Worm (Caenorhabditis elegans) whole organism, L2 larva: ENCODE measurements around the gene Y41E3.7.

Experiments
- C34F6.9 ChIP-seq: fragments of 150-350 bp; optimal IDR thresholded peaks from 2 replicates; lab custom pipeline; 2014; ENCODE audit warnings: missing biosample characterization, missing genetic modification characterization
- F13H6.1 ChIP-seq: sonication (generic microtip); optimal IDR thresholded peaks from 2 replicates; lab custom pipeline; 2016; ENCODE audit warnings: missing genetic modification characterization, missing compliant biosample characterization
- R02D3.7 ChIP-seq: fragments of 150-350 bp; optimal IDR thresholded peaks from 2 replicates; lab custom pipeline; 2014; ENCODE audit warnings: missing biosample characterization, missing genetic modification characterization
- Y55F3AM.14 ChIP-seq: fragments of 200-800 bp; sonication (Bioruptor generic); optimal IDR thresholded peaks from 2 replicates; lab custom pipeline; 2018; ENCODE audit warnings: mild to moderate bottlenecking, missing genetic modification characterization, missing compliant biosample characterization
- ZK546.5 ChIP-seq: sonication (generic microtip); optimal IDR thresholded peaks from 2 replicates; lab custom pipeline; 2017; ENCODE audit warnings: missing biosample characterization, missing genetic modification characterization
- alr-1 ChIP-seq: fragments of 150-350 bp; optimal IDR thresholded peaks from 2 replicates; lab custom pipeline; 2014; ENCODE audit warnings: missing biosample characterization, missing genetic modification characterization
- aly-2 ChIP-seq: fragments of 150-350 bp; optimal IDR thresholded peaks from 2 replicates; lab custom pipeline; 2014; ENCODE audit warnings: missing biosample characterization, missing genetic modification characterization
- ama-1 ChIP-seq: fragments of 150-350 bp; optimal IDR thresholded peaks from 2 replicates; lab custom pipeline; 2018; ENCODE audit warnings: inconsistent platforms
- blmp-1 ChIP-seq: sonication (generic microtip); optimal IDR thresholded peaks from 2 replicates; lab custom pipeline; 2017; ENCODE audit warnings: missing genetic modification characterization, mild to moderate bottlenecking, missing compliant biosample characterization, antibody characterized with exemption, moderate library complexity; ENCODE audit not compliant: insufficient read depth
- ceh-16 ChIP-seq: fragments of 150-350 bp; optimal IDR thresholded peaks from 2 replicates; lab custom pipeline; 2014; ENCODE audit warnings: missing biosample characterization, missing genetic modification characterization
- ceh-82 ChIP-seq: fragments of 150-350 bp; optimal IDR thresholded peaks from 2 replicates; lab custom pipeline; 2014; ENCODE audit warnings: missing biosample characterization, missing genetic modification characterization
- crh-2 ChIP-seq: sonication (generic microtip); optimal IDR thresholded peaks from 2 replicates; lab custom pipeline; 2017; ENCODE audit warnings: missing biosample characterization, missing genetic modification characterization
- dmd-4 ChIP-seq: sonication (generic microtip); optimal IDR thresholded peaks from 2 replicates; lab custom pipeline; 2017; ENCODE audit warnings: missing biosample characterization, missing genetic modification characterization
- egl-27 ChIP-seq: sonication (generic microtip); optimal IDR thresholded peaks from 3 replicates; lab custom pipeline; 2017; ENCODE audit warnings: missing biosample characterization, missing genetic modification reagents, missing genetic modification characterization
- elt-1 ChIP-seq: fragments of 150-350 bp; optimal IDR thresholded peaks from 2 replicates; lab custom pipeline; 2014; ENCODE audit warnings: missing biosample characterization, missing genetic modification characterization
- elt-3 ChIP-seq: sonication (generic microtip); optimal IDR thresholded peaks from 2 replicates; lab custom pipeline; 2017; ENCODE audit warnings: missing biosample characterization, missing genetic modification characterization
- fos-1 ChIP-seq: fragments of 150-350 bp; optimal IDR thresholded peaks from 2 replicates; lab custom pipeline; 2014; ENCODE audit warnings: missing biosample characterization, missing genetic modification characterization
- gmeb-1 ChIP-seq: fragments of 150-350 bp; optimal IDR thresholded peaks from 2 replicates; lab custom pipeline; 2014; ENCODE audit warnings: missing biosample characterization, missing genetic modification characterization
- lin-11 ChIP-seq: fragments of 150-350 bp; sonication (generic microtip); optimal IDR thresholded peaks from 2 replicates; lab custom pipeline; 2014; ENCODE audit warnings: missing biosample characterization, missing genetic modification characterization, inconsistent platforms, mixed read lengths
- lin-13 ChIP-seq: fragments of 150-350 bp; optimal IDR thresholded peaks from 2 replicates; lab custom pipeline; 2014; ENCODE audit warnings: missing biosample characterization, missing genetic modification reagents, missing genetic modification characterization
- lin-39 ChIP-seq: fragments of 150-350 bp; optimal IDR thresholded peaks from 2 replicates; lab custom pipeline; 2014; ENCODE audit warnings: missing biosample characterization, missing genetic modification reagents, missing genetic modification characterization
- lsy-2 ChIP-seq, 2 experiments: fragments of 150-350 bp in 1 of 2; sonication (generic microtip) in 1 of 2; optimal IDR thresholded peaks; 2 replicates each; lab custom pipeline; 2014 to 2017; ENCODE audit warnings: missing biosample characterization in 2 of 2, missing genetic modification characterization in 2 of 2
- mab-5 ChIP-seq: fragments of 150-350 bp; optimal IDR thresholded peaks from 2 replicates; lab custom pipeline; 2014; ENCODE audit warnings: missing biosample characterization, missing genetic modification characterization
- mbf-1 ChIP-seq: sonication (generic microtip); optimal IDR thresholded peaks from 2 replicates; lab custom pipeline; 2017; ENCODE audit warnings: missing biosample characterization, missing genetic modification characterization
- mdl-1 ChIP-seq, 2 experiments: fragments of 150-350 bp in 1 of 2; sonication (generic microtip) in 1 of 2; optimal IDR thresholded peaks; 2 replicates each; lab custom pipeline; 2017; ENCODE audit warnings: missing biosample characterization in 2 of 2, missing genetic modification characterization in 2 of 2
- nhr-10 ChIP-seq: sonication (generic microtip); optimal IDR thresholded peaks from 2 replicates; lab custom pipeline; 2017; ENCODE audit warnings: missing biosample characterization, missing genetic modification characterization
- nhr-11 ChIP-seq: fragments of 150-350 bp; optimal IDR thresholded peaks from 2 replicates; lab custom pipeline; 2014; ENCODE audit warnings: missing biosample characterization, missing genetic modification characterization
- nhr-12 ChIP-seq: fragments of 150-350 bp; optimal IDR thresholded peaks from 2 replicates; lab custom pipeline; 2014; ENCODE audit warnings: missing biosample characterization, missing genetic modification characterization
- nhr-129 ChIP-seq: fragments of 150-350 bp; optimal IDR thresholded peaks from 2 replicates; lab custom pipeline; 2014; ENCODE audit warnings: missing biosample characterization, missing genetic modification characterization
- nhr-21 ChIP-seq: fragments of 150-350 bp; optimal IDR thresholded peaks from 2 replicates; lab custom pipeline; 2014; ENCODE audit warnings: missing biosample characterization, missing genetic modification characterization
- nhr-23 ChIP-seq: fragments of 150-350 bp; optimal IDR thresholded peaks from 2 replicates; lab custom pipeline; 2014; ENCODE audit warnings: missing biosample characterization, missing genetic modification reagents, missing genetic modification characterization
- nhr-237 ChIP-seq: fragments of 150-350 bp; optimal IDR thresholded peaks from 2 replicates; lab custom pipeline; 2014; ENCODE audit warnings: missing biosample characterization, missing genetic modification characterization
- nhr-25 ChIP-seq: fragments of 150-350 bp; sonication (generic microtip); optimal IDR thresholded peaks from 3 replicates; lab custom pipeline; 2014; ENCODE audit warnings: missing biosample characterization, missing genetic modification characterization
- nhr-6 ChIP-seq: fragments of 150-350 bp; optimal IDR thresholded peaks from 2 replicates; lab custom pipeline; 2014; ENCODE audit warnings: missing biosample characterization, missing genetic modification characterization
- nhr-77 ChIP-seq: fragments of 150-350 bp; optimal IDR thresholded peaks from 2 replicates; lab custom pipeline; 2014; ENCODE audit warnings: missing biosample characterization, missing genetic modification characterization
- peb-1 ChIP-seq: fragments of 150-350 bp; optimal IDR thresholded peaks from 2 replicates; lab custom pipeline; 2014; ENCODE audit warnings: missing biosample characterization, missing genetic modification characterization
- sem-4 ChIP-seq: fragments of 150-350 bp; optimal IDR thresholded peaks from 2 replicates; lab custom pipeline; 2014; ENCODE audit warnings: missing biosample characterization, missing genetic modification reagents, missing genetic modification characterization
- skn-1 ChIP-seq: sonication (generic microtip); optimal IDR thresholded peaks from 2 replicates; lab custom pipeline; 2017; ENCODE audit warnings: missing biosample characterization, missing genetic modification characterization
- sma-3 ChIP-seq: sonication (generic microtip); optimal IDR thresholded peaks from 2 replicates; lab custom pipeline; 2016; ENCODE audit warnings: missing genetic modification reagents, missing genetic modification characterization, missing compliant biosample characterization
- sma-9 ChIP-seq, 2 experiments: fragments of 150-350 bp in 1 of 2; sonication (generic microtip) in 1 of 2; optimal IDR thresholded peaks; 2 replicates each; lab custom pipeline; 2014 to 2016; ENCODE audit warnings: missing genetic modification characterization in 2 of 2, mild to moderate bottlenecking in 1 of 2, missing biosample characterization in 1 of 2, missing compliant biosample characterization in 1 of 2, missing genetic modification reagents in 1 of 2, moderate library complexity in 1 of 2
- snpc-4 ChIP-seq: fragments of 150-350 bp; optimal IDR thresholded peaks from 2 replicates; lab custom pipeline; 2014; ENCODE audit warnings: missing biosample characterization, missing genetic modification characterization
- unc-39 ChIP-seq: fragments of 150-350 bp; optimal IDR thresholded peaks from 2 replicates; lab custom pipeline; 2014; ENCODE audit warnings: missing biosample characterization, missing genetic modification characterization
- unc-55 ChIP-seq: fragments of 150-350 bp; sonication (generic microtip); optimal IDR thresholded peaks from 3 replicates; lab custom pipeline; 2014; ENCODE audit warnings: missing biosample characterization, missing genetic modification reagents, missing genetic modification characterization
- unc-62 ChIP-seq: fragments of 150-350 bp; optimal IDR thresholded peaks from 2 replicates; lab custom pipeline; 2014; ENCODE audit warnings: missing biosample characterization, missing genetic modification reagents, missing genetic modification characterization
- zag-1 ChIP-seq: fragments of 150-350 bp; optimal IDR thresholded peaks from 2 replicates; lab custom pipeline; 2014; ENCODE audit warnings: missing biosample characterization, missing genetic modification characterization
- ztf-1 ChIP-seq: fragments of 200-800 bp; sonication (Bioruptor generic); conservative IDR thresholded peaks from 2 replicates; pipeline ENCODE4 v1.3.6; 2022; ENCODE audit warnings: missing genetic modification characterization, missing compliant biosample characterization
- ztf-11 ChIP-seq: sonication (generic microtip); optimal IDR thresholded peaks from 2 replicates; lab custom pipeline; 2017; ENCODE audit warnings: missing biosample characterization, missing genetic modification characterization
- ztf-4 ChIP-seq: fragments of 150-350 bp; optimal IDR thresholded peaks from 2 replicates; lab custom pipeline; 2014; ENCODE audit warnings: missing biosample characterization, missing genetic modification characterization

Y41E3.7 gene

DNA sequence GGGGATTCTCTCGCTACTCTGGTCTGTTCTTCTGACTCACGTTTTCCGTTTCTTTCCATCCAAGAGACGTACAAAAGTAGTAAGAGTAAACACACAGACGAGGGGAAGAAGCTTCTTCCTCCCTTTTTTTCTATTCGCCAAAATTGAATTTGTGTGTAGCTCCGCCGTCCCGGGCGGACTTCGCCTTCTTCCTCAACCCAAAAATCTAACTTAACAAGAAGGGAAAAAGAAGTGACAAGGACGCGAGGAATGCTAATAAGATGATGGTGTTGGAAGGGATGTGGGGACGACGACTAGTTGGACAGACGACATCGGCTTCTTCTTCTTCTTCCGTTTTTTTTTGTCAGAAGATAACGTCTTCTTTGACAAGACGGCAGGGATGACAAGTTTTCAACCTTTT is 3.1 kb downstream of the Y41E3.7 start (continued):
- TF ChIP-seq lin-39 (tag; lab: Kevin White, UChicago) (no peak), gmeb-1 (tag; lab: Kevin White, UChicago) (no peak)

- TF ChIP-seq unc-55 (GFP tag; lab: Kevin White, UChicago) (peak; percentile 51), C34F6.9 (tag; lab: Kevin White, UChicago) (peak; percentile 65), lin-39 (tag; lab: Kevin White, UChicago) (no peak), sma-3 (GFP tag; lab: Kevin White, UChicago) (no peak), lsy-2 (tag; optimal IDR thresholded peaks at IDR 0.05; lab: Kevin White, UChicago) (peak in 1 of 2 experiments; percentile 52), sma-9 (GFP tag; optimal IDR thresholded peaks at IDR 0.05; lab: Kevin White, UChicago) (no peak), sma-9 (tag; optimal IDR thresholded peaks at IDR 0.05; lab: Kevin White, UChicago) (no peak), unc-62 (GFP tag; lab: Kevin White, UChicago) (no peak), skn-1 (tag; lab: Kevin White, UChicago) (no peak), zag-1 (tag; lab: Kevin White, UChicago) (peak; percentile 21), nhr-12 (tag; lab: Kevin White, UChicago) (no peak), egl-27 (tag; lab: Kevin White, UChicago) (no peak), aly-2 (tag; lab: Kevin White, UChicago) (no peak), ztf-1 (GFP tag; lab: Robert Waterston, UW) (no peak), lin-13 (GFP tag; lab: Kevin White, UChicago) (no peak), gmeb-1 (tag; lab: Kevin White, UChicago) (no peak), Y55F3AM.14 (GFP tag; lab: Kevin White, UChicago) (no peak), nhr-237 (tag; lab: Kevin White, UChicago) (no peak), sem-4 (tag; lab: Kevin White, UChicago) (no peak), nhr-77 (no peak), alr-1 (tag; lab: Kevin White, UChicago) (no peak), nhr-11 (tag; lab: Kevin White, UChicago) (no peak), nhr-21 (tag; lab: Kevin White, UChicago) (no peak), mab-5 (tag; lab: Kevin White, UChicago) (no peak), nhr-25 (tag; lab: Kevin White, UChicago) (no peak), lin-11 (tag; lab: Kevin White, UChicago) (peak; percentile 24), ama-1 (lab: Kevin White, UChicago) (no peak), elt-3 (tag; lab: Kevin White, UChicago) (no peak), R02D3.7 (tag; lab: Kevin White, UChicago) (no peak), ztf-4 (no peak), peb-1 (tag; lab: Kevin White, UChicago) (no peak), F13H6.1 (peak; percentile 33), nhr-10 (tag; lab: Kevin White, UChicago) (no peak), unc-39 (tag; lab: Kevin White, UChicago) (no peak), mdl-1 (tag; optimal IDR thresholded peaks at IDR 0.05; lab: Kevin White, UChicago) (no peak), dmd-4 (no peak), ZK546.5 (tag; lab: Kevin White, UChicago) (no peak), nhr-129 (tag; lab: Kevin White, UChicago) (peak; percentile 88), ceh-16 (tag; lab: Kevin White, UChicago) (no peak), elt-1 (tag; lab: Kevin White, UChicago) (no peak), snpc-4 (no peak), mbf-1 (tag; lab: Kevin White, UChicago) (no peak), nhr-23 (tag; lab: Kevin White, UChicago) (no peak), ztf-11 (no peak), ceh-82 (tag; lab: Kevin White, UChicago) (no peak), nhr-6 (tag; lab: Kevin White, UChicago) (no peak), blmp-1 (tag; lab: Kevin White, UChicago) (no peak), crh-2 (tag; lab: Kevin White, UChicago) (no peak), fos-1 (no peak)
Observed at ce11 chrIV:15020958-15021357, 7.1 kb downstream of the Y41E3.7 start.
